Worm (Caenorhabditis elegans) whole organism, L2 larva: ENCODE data around the gene snt-7.

Experiments used
- F13H6.1 ChIP-seq: sonication (generic microtip); optimal IDR thresholded peaks from 2 replicates; lab custom pipeline; 2016; ENCODE audit warnings: missing genetic modification characterization, missing compliant biosample characterization
- R02D3.7 ChIP-seq: fragments of 150-350 bp; optimal IDR thresholded peaks from 2 replicates; lab custom pipeline; 2014; ENCODE audit warnings: missing biosample characterization, missing genetic modification characterization
- Y55F3AM.14 ChIP-seq: fragments of 200-800 bp; sonication (Bioruptor generic); optimal IDR thresholded peaks from 2 replicates; lab custom pipeline; 2018; ENCODE audit warnings: mild to moderate bottlenecking, missing genetic modification characterization, missing compliant biosample characterization
- alr-1 ChIP-seq: fragments of 150-350 bp; optimal IDR thresholded peaks from 2 replicates; lab custom pipeline; 2014; ENCODE audit warnings: missing biosample characterization, missing genetic modification characterization
- aly-2 ChIP-seq: fragments of 150-350 bp; optimal IDR thresholded peaks from 2 replicates; lab custom pipeline; 2014; ENCODE audit warnings: missing biosample characterization, missing genetic modification characterization
- blmp-1 ChIP-seq: sonication (generic microtip); optimal IDR thresholded peaks from 2 replicates; lab custom pipeline; 2017; ENCODE audit warnings: missing genetic modification characterization, mild to moderate bottlenecking, missing compliant biosample characterization, antibody characterized with exemption, moderate library complexity; ENCODE audit not compliant: insufficient read depth
- crh-2 ChIP-seq: sonication (generic microtip); optimal IDR thresholded peaks from 2 replicates; lab custom pipeline; 2017; ENCODE audit warnings: missing biosample characterization, missing genetic modification characterization
- dmd-4 ChIP-seq: sonication (generic microtip); optimal IDR thresholded peaks from 2 replicates; lab custom pipeline; 2017; ENCODE audit warnings: missing biosample characterization, missing genetic modification characterization
- egl-27 ChIP-seq: sonication (generic microtip); optimal IDR thresholded peaks from 3 replicates; lab custom pipeline; 2017; ENCODE audit warnings: missing biosample characterization, missing genetic modification reagents, missing genetic modification characterization
- elt-1 ChIP-seq: fragments of 150-350 bp; optimal IDR thresholded peaks from 2 replicates; lab custom pipeline; 2014; ENCODE audit warnings: missing biosample characterization, missing genetic modification characterization
- elt-3 ChIP-seq: sonication (generic microtip); optimal IDR thresholded peaks from 2 replicates; lab custom pipeline; 2017; ENCODE audit warnings: missing biosample characterization, missing genetic modification characterization
- fos-1 ChIP-seq: fragments of 150-350 bp; optimal IDR thresholded peaks from 2 replicates; lab custom pipeline; 2014; ENCODE audit warnings: missing biosample characterization, missing genetic modification characterization
- gmeb-1 ChIP-seq: fragments of 150-350 bp; optimal IDR thresholded peaks from 2 replicates; lab custom pipeline; 2014; ENCODE audit warnings: missing biosample characterization, missing genetic modification characterization
- lin-11 ChIP-seq: fragments of 150-350 bp; sonication (generic microtip); optimal IDR thresholded peaks from 2 replicates; lab custom pipeline; 2014; ENCODE audit warnings: missing biosample characterization, missing genetic modification characterization, inconsistent platforms, mixed read lengths
- lin-13 ChIP-seq: fragments of 150-350 bp; optimal IDR thresholded peaks from 2 replicates; lab custom pipeline; 2014; ENCODE audit warnings: missing biosample characterization, missing genetic modification reagents, missing genetic modification characterization
- lsy-2 ChIP-seq, 2 experiments: fragments of 150-350 bp in 1 of 2; sonication (generic microtip) in 1 of 2; optimal IDR thresholded peaks; 2 replicates each; lab custom pipeline; 2014 to 2017; ENCODE audit warnings: missing biosample characterization in 2 of 2, missing genetic modification characterization in 2 of 2
- mdl-1 ChIP-seq, 2 experiments: fragments of 150-350 bp in 1 of 2; sonication (generic microtip) in 1 of 2; optimal IDR thresholded peaks; 2 replicates each; lab custom pipeline; 2017; ENCODE audit warnings: missing biosample characterization in 2 of 2, missing genetic modification characterization in 2 of 2
- nhr-12 ChIP-seq: fragments of 150-350 bp; optimal IDR thresholded peaks from 2 replicates; lab custom pipeline; 2014; ENCODE audit warnings: missing biosample characterization, missing genetic modification characterization
- nhr-129 ChIP-seq: fragments of 150-350 bp; optimal IDR thresholded peaks from 2 replicates; lab custom pipeline; 2014; ENCODE audit warnings: missing biosample characterization, missing genetic modification characterization
- nhr-21 ChIP-seq: fragments of 150-350 bp; optimal IDR thresholded peaks from 2 replicates; lab custom pipeline; 2014; ENCODE audit warnings: missing biosample characterization, missing genetic modification characterization
- nhr-23 ChIP-seq: fragments of 150-350 bp; optimal IDR thresholded peaks from 2 replicates; lab custom pipeline; 2014; ENCODE audit warnings: missing biosample characterization, missing genetic modification reagents, missing genetic modification characterization
- nhr-237 ChIP-seq: fragments of 150-350 bp; optimal IDR thresholded peaks from 2 replicates; lab custom pipeline; 2014; ENCODE audit warnings: missing biosample characterization, missing genetic modification characterization
- nhr-25 ChIP-seq: fragments of 150-350 bp; sonication (generic microtip); optimal IDR thresholded peaks from 3 replicates; lab custom pipeline; 2014; ENCODE audit warnings: missing biosample characterization, missing genetic modification characterization
- nhr-77 ChIP-seq: fragments of 150-350 bp; optimal IDR thresholded peaks from 2 replicates; lab custom pipeline; 2014; ENCODE audit warnings: missing biosample characterization, missing genetic modification characterization
- peb-1 ChIP-seq: fragments of 150-350 bp; optimal IDR thresholded peaks from 2 replicates; lab custom pipeline; 2014; ENCODE audit warnings: missing biosample characterization, missing genetic modification characterization
- sem-4 ChIP-seq: fragments of 150-350 bp; optimal IDR thresholded peaks from 2 replicates; lab custom pipeline; 2014; ENCODE audit warnings: missing biosample characterization, missing genetic modification reagents, missing genetic modification characterization
- sma-3 ChIP-seq: sonication (generic microtip); optimal IDR thresholded peaks from 2 replicates; lab custom pipeline; 2016; ENCODE audit warnings: missing genetic modification reagents, missing genetic modification characterization, missing compliant biosample characterization
- sma-9 ChIP-seq, 2 experiments: fragments of 150-350 bp in 1 of 2; sonication (generic microtip) in 1 of 2; optimal IDR thresholded peaks; 2 replicates each; lab custom pipeline; 2014 to 2016; ENCODE audit warnings: missing genetic modification characterization in 2 of 2, mild to moderate bottlenecking in 1 of 2, missing biosample characterization in 1 of 2, missing compliant biosample characterization in 1 of 2, missing genetic modification reagents in 1 of 2, moderate library complexity in 1 of 2
- snpc-4 ChIP-seq: fragments of 150-350 bp; optimal IDR thresholded peaks from 2 replicates; lab custom pipeline; 2014; ENCODE audit warnings: missing biosample characterization, missing genetic modification characterization
- unc-39 ChIP-seq: fragments of 150-350 bp; optimal IDR thresholded peaks from 2 replicates; lab custom pipeline; 2014; ENCODE audit warnings: missing biosample characterization, missing genetic modification characterization
- unc-55 ChIP-seq: fragments of 150-350 bp; sonication (generic microtip); optimal IDR thresholded peaks from 3 replicates; lab custom pipeline; 2014; ENCODE audit warnings: missing biosample characterization, missing genetic modification reagents, missing genetic modification characterization
- unc-62 ChIP-seq: fragments of 150-350 bp; optimal IDR thresholded peaks from 2 replicates; lab custom pipeline; 2014; ENCODE audit warnings: missing biosample characterization, missing genetic modification reagents, missing genetic modification characterization
- ztf-1 ChIP-seq: fragments of 200-800 bp; sonication (Bioruptor generic); conservative IDR thresholded peaks from 2 replicates; pipeline ENCODE4 v1.3.6; 2022; ENCODE audit warnings: missing genetic modification characterization, missing compliant biosample characterization
- ztf-11 ChIP-seq: sonication (generic microtip); optimal IDR thresholded peaks from 2 replicates; lab custom pipeline; 2017; ENCODE audit warnings: missing biosample characterization, missing genetic modification characterization
- ztf-4 ChIP-seq: fragments of 150-350 bp; optimal IDR thresholded peaks from 2 replicates; lab custom pipeline; 2014; ENCODE audit warnings: missing biosample characterization, missing genetic modification characterization

Gene snt-7

ce11 chrX:15221107-15221506 lies 22.2 kb upstream of the snt-7 start:
- no peak for TF ChIP-seq lsy-2 (tag; optimal IDR thresholded peaks at IDR 0.05; lab: Kevin White, UChicago)

- TF ChIP-seq peb-1 (tag; lab: Kevin White, UChicago) (no peak), dmd-4 (tag; lab: Kevin White, UChicago) (no peak), elt-3 (no peak), lin-11 (tag; lab: Kevin White, UChicago) (no peak), nhr-237 (tag; lab: Kevin White, UChicago) (no peak), R02D3.7 (no peak), mdl-1 (tag; optimal IDR thresholded peaks at IDR 0.05; lab: Kevin White, UChicago) (no peak), fos-1 (no peak), ztf-4 (tag; lab: Kevin White, UChicago) (no peak), unc-62 (GFP tag; lab: Kevin White, UChicago) (no peak), elt-1 (tag; lab: Kevin White, UChicago) (no peak), ztf-1 (GFP tag; lab: Robert Waterston, UW) (no peak), sma-9 (GFP tag; optimal IDR thresholded peaks at IDR 0.05; lab: Kevin White, UChicago) (peak; percentile 21), sma-9 (tag; optimal IDR thresholded peaks at IDR 0.05; lab: Kevin White, UChicago) (no peak), nhr-21 (tag; lab: Kevin White, UChicago) (no peak), sma-3 (no peak), unc-55 (GFP tag; lab: Kevin White, UChicago) (peak; percentile 1)
- TF ChIP-seq, all 48 proteins: peak for 2
Observed at ce11 chrX:15215272-15215671, 16.3 kb upstream of the snt-7 start.

- TF ChIP-seq nhr-12 (tag; lab: Kevin White, UChicago) (no peak), nhr-21 (tag; lab: Kevin White, UChicago) (no peak), aly-2 (tag; lab: Kevin White, UChicago) (no peak), F13H6.1 (tag; lab: Kevin White, UChicago) (no peak), nhr-237 (tag; lab: Kevin White, UChicago) (no peak), nhr-25 (no peak), lsy-2 (tag; optimal IDR thresholded peaks at IDR 0.05; lab: Kevin White, UChicago) (no peak), lin-13 (no peak), elt-3 (no peak)
Observed at ce11 chrX:15213182-15213829, 14.4 kb upstream of the snt-7 start, which contains the start of the genes H03A11.13 and famk-1. H03A11.13 (minus strand) TSS chrX:15213232. famk-1 (minus strand) TSS chrX:15213259.

ce11 chrX:15200720-15201119 lies 1.8 kb upstream of the snt-7 start:
- TF ChIP-seq ztf-11 (no peak), snpc-4 (tag; lab: Kevin White, UChicago) (no peak), fos-1 (peak; percentile 48), blmp-1 (tag; lab: Kevin White, UChicago) (no peak), nhr-77 (tag; lab: Kevin White, UChicago) (peak; percentile 15), mdl-1 (tag; optimal IDR thresholded peaks at IDR 0.05; lab: Kevin White, UChicago) (no peak), ztf-1 (GFP tag; lab: Robert Waterston, UW) (no peak), egl-27 (tag; lab: Kevin White, UChicago) (peak; percentile 46), lin-13 (peak; percentile 25), lin-11 (tag; lab: Kevin White, UChicago) (peak; percentile 32), gmeb-1 (tag; lab: Kevin White, UChicago) (peak; percentile 59), nhr-23 (tag; lab: Kevin White, UChicago) (no peak), nhr-21 (tag; lab: Kevin White, UChicago) (peak; percentile 66), Y55F3AM.14 (peak; percentile 48), F13H6.1 (tag; lab: Kevin White, UChicago) (peak; percentile 39), sem-4 (tag; lab: Kevin White, UChicago) (peak; percentile 26), nhr-129 (tag; lab: Kevin White, UChicago) (peak; percentile 51), sma-3 (peak; percentile 66), alr-1 (tag; lab: Kevin White, UChicago) (no peak), sma-9 (GFP tag; optimal IDR thresholded peaks at IDR 0.05; lab: Kevin White, UChicago) (peak; percentile 75), sma-9 (tag; optimal IDR thresholded peaks at IDR 0.05; lab: Kevin White, UChicago) (no peak), unc-39 (tag; lab: Kevin White, UChicago) (no peak), lsy-2 (tag; optimal IDR thresholded peaks at IDR 0.05; lab: Kevin White, UChicago) (peak in 1 of 2 experiments; percentile 61), dmd-4 (tag; lab: Kevin White, UChicago) (no peak), unc-55 (GFP tag; lab: Kevin White, UChicago) (peak; percentile 65), nhr-12 (tag; lab: Kevin White, UChicago) (no peak), crh-2 (tag; lab: Kevin White, UChicago) (peak; percentile 17)
